Worm (Caenorhabditis elegans) whole organism, mixed stage, embryonic: ENCODE data around the gene C56A3.8.

Experiments used
- M03D4.4 ChIP-seq: sonication (generic microtip); optimal IDR thresholded peaks from 2 replicates; lab custom pipeline; 2017; ENCODE audit warnings: mild to moderate bottlenecking, missing genetic modification characterization, missing compliant biosample characterization
- bed-3 ChIP-seq: fragments of 200-800 bp; sonication (Bioruptor generic); optimal IDR thresholded peaks from 3 replicates; lab custom pipeline; 2018; ENCODE audit warnings: mild to moderate bottlenecking, missing genetic modification characterization, moderate library complexity, missing compliant biosample characterization
- blmp-1 ChIP-seq: fragments of 150-350 bp; optimal IDR thresholded peaks from 2 replicates; lab custom pipeline; 2014; ENCODE audit warnings: missing biosample characterization, missing genetic modification characterization
- ceh-39 ChIP-seq: fragments of 150-350 bp; optimal IDR thresholded peaks from 2 replicates; lab custom pipeline; 2014; ENCODE audit warnings: missing biosample characterization, missing genetic modification characterization
- ceh-43 ChIP-seq: fragments of 200-800 bp; sonication (Bioruptor generic); optimal IDR thresholded peaks from 2 replicates; lab custom pipeline; 2018; ENCODE audit warnings: mild to moderate bottlenecking, missing genetic modification characterization, moderate library complexity, missing compliant biosample characterization
- ceh-83 ChIP-seq: fragments of 200-800 bp; sonication (Bioruptor generic); optimal IDR thresholded peaks from 2 replicates; lab custom pipeline; 2018; ENCODE audit warnings: mild to moderate bottlenecking, missing genetic modification characterization, missing compliant biosample characterization
- ces-1 ChIP-seq: fragments of 150-350 bp; optimal IDR thresholded peaks from 2 replicates; lab custom pipeline; 2014; ENCODE audit warnings: missing biosample characterization, missing genetic modification reagents, missing genetic modification characterization
- cnd-1 ChIP-seq: fragments of 200-800 bp; sonication (Bioruptor generic); optimal IDR thresholded peaks from 2 replicates; lab custom pipeline; 2018; ENCODE audit warnings: mild to moderate bottlenecking, missing genetic modification characterization, missing compliant biosample characterization
- elt-3 ChIP-seq: fragments of 150-350 bp; optimal IDR thresholded peaks from 2 replicates; lab custom pipeline; 2014; ENCODE audit warnings: missing biosample characterization, missing genetic modification characterization
- flh-1 ChIP-seq: fragments of 200-800 bp; sonication (Bioruptor generic); optimal IDR thresholded peaks from 2 replicates; lab custom pipeline; 2018; ENCODE audit warnings: mild to moderate bottlenecking, missing genetic modification characterization, moderate library complexity, missing compliant biosample characterization
- ham-2 ChIP-seq: fragments of 200-800 bp; sonication (Bioruptor generic); optimal IDR thresholded peaks from 2 replicates; lab custom pipeline; 2018; ENCODE audit warnings: mild to moderate bottlenecking, missing genetic modification characterization, missing compliant biosample characterization
- hlh-1 ChIP-seq: fragments of 150-350 bp; optimal IDR thresholded peaks from 2 replicates; lab custom pipeline; 2014; ENCODE audit warnings: missing biosample characterization, missing genetic modification reagents, missing genetic modification characterization
- lin-13 ChIP-seq: fragments of 150-350 bp; optimal IDR thresholded peaks from 2 replicates; lab custom pipeline; 2014; ENCODE audit warnings: missing biosample characterization, missing genetic modification characterization
- lin-32 ChIP-seq: fragments of 200-800 bp; sonication (Bioruptor generic); optimal IDR thresholded peaks from 2 replicates; lab custom pipeline; 2018; ENCODE audit warnings: mild to moderate bottlenecking, missing genetic modification characterization, missing compliant biosample characterization
- lsy-2 ChIP-seq: fragments of 150-350 bp; optimal IDR thresholded peaks from 2 replicates; lab custom pipeline; 2014; ENCODE audit warnings: missing biosample characterization, missing genetic modification characterization
- mab-5 ChIP-seq: fragments of 150-350 bp; optimal IDR thresholded peaks from 2 replicates; lab custom pipeline; 2014; ENCODE audit warnings: missing biosample characterization, missing genetic modification characterization
- mep-1 ChIP-seq: fragments of 150-350 bp; optimal IDR thresholded peaks from 2 replicates; lab custom pipeline; 2017; ENCODE audit warnings: missing biosample characterization, missing genetic modification reagents, missing genetic modification characterization, inconsistent platforms
- mls-2 ChIP-seq: sonication (generic microtip); optimal IDR thresholded peaks from 2 replicates; lab custom pipeline; 2016; ENCODE audit warnings: mild to moderate bottlenecking, missing genetic modification characterization, moderate library complexity, missing compliant biosample characterization
- nhr-2 ChIP-seq: fragments of 150-350 bp; optimal IDR thresholded peaks from 2 replicates; lab custom pipeline; 2014; ENCODE audit warnings: missing biosample characterization, missing genetic modification characterization
- nhr-28 ChIP-seq: fragments of 150-350 bp; optimal IDR thresholded peaks from 2 replicates; lab custom pipeline; 2014; ENCODE audit warnings: missing biosample characterization, missing genetic modification characterization
- nhr-76 ChIP-seq: sonication (generic microtip); optimal IDR thresholded peaks from 2 replicates; lab custom pipeline; 2017; ENCODE audit warnings: missing biosample characterization, missing genetic modification characterization
- pha-4 ChIP-seq: fragments of 150-350 bp; optimal IDR thresholded peaks from 2 replicates; lab custom pipeline; 2018; ENCODE audit warnings: missing biosample characterization, missing genetic modification reagents, missing genetic modification characterization
- sem-2 ChIP-seq: fragments of 200-800 bp; sonication (Bioruptor generic); optimal IDR thresholded peaks from 2 replicates; lab custom pipeline; 2018; ENCODE audit warnings: mild to moderate bottlenecking, missing genetic modification characterization, missing compliant biosample characterization
- snpc-4 ChIP-seq: fragments of 150-350 bp; optimal IDR thresholded peaks from 2 replicates; lab custom pipeline; 2014; ENCODE audit warnings: missing biosample characterization, missing genetic modification characterization
- sptf-1 ChIP-seq: sonication (generic microtip); optimal IDR thresholded peaks from 2 replicates; lab custom pipeline; 2017; ENCODE audit warnings: mild to moderate bottlenecking, missing genetic modification characterization, moderate library complexity, missing compliant biosample characterization
- tbx-8 ChIP-seq: fragments of 200-800 bp; sonication (Bioruptor generic); optimal IDR thresholded peaks from 2 replicates; lab custom pipeline; 2018; ENCODE audit warnings: mild to moderate bottlenecking, missing genetic modification characterization, moderate library complexity, missing compliant biosample characterization
- unc-120 ChIP-seq: sonication (generic microtip); optimal IDR thresholded peaks from 2 replicates; lab custom pipeline; 2017; ENCODE audit warnings: missing genetic modification characterization, missing compliant biosample characterization; ENCODE audit not compliant: poor library complexity, severe bottlenecking
- unc-39 ChIP-seq: fragments of 150-350 bp; optimal IDR thresholded peaks from 2 replicates; lab custom pipeline; 2014; ENCODE audit warnings: missing biosample characterization, missing genetic modification characterization
- unc-62 ChIP-seq: fragments of 150-350 bp; optimal IDR thresholded peaks from 2 replicates; lab custom pipeline; 2014; ENCODE audit warnings: missing biosample characterization, missing genetic modification reagents, missing genetic modification characterization
- zip-8 ChIP-seq: fragments of 150-350 bp; optimal IDR thresholded peaks from 2 replicates; lab custom pipeline; 2014; ENCODE audit warnings: missing biosample characterization, missing genetic modification characterization
- ztf-11 ChIP-seq: fragments of 150-350 bp; optimal IDR thresholded peaks from 2 replicates; lab custom pipeline; 2014; ENCODE audit warnings: missing biosample characterization, missing genetic modification characterization

Gene C56A3.8

ce11 chrV:13565781-13566180, 5.7 kb downstream of the C56A3.8 start, which contains the start of gene slrp-1:
TSS of gene slrp-1 (plus strand) at chrV:13565863.
- TF ChIP-seq bed-3 (GFP tag; lab: Kevin White, UChicago) (no peak), M03D4.4 (no peak), sem-2 (GFP tag; lab: Kevin White, UChicago) (no peak)

- TF ChIP-seq ceh-43 (GFP tag; lab: Kevin White, UChicago): no peak
- TF ChIP-seq sem-2 (GFP tag; lab: Kevin White, UChicago): no peak
- TF ChIP-seq ztf-11 (tag; lab: Kevin White, UChicago): no peak
- no peak for TF ChIP-seq tbx-8 (GFP tag; lab: Kevin White, UChicago)
Measured at ce11 chrV:13566967-13567366, 6.9 kb downstream of the C56A3.8 start.

ce11 chrV:13568533-13568932, 8.5 kb downstream of the C56A3.8 start, which contains the start of the genes nuaf-1 and bir-2:
TSS of gene nuaf-1 (minus strand) at chrV:13568630.
TSS of gene bir-2 (plus strand) at chrV:13568850.
- TF ChIP-seq lsy-2 (tag; lab: Kevin White, UChicago) (peak; percentile 49), mep-1 (tag; lab: Kevin White, UChicago) (peak; percentile 27), nhr-2 (tag; lab: Kevin White, UChicago) (peak; percentile 19), bed-3 (GFP tag; lab: Kevin White, UChicago) (no peak)

DNA sequence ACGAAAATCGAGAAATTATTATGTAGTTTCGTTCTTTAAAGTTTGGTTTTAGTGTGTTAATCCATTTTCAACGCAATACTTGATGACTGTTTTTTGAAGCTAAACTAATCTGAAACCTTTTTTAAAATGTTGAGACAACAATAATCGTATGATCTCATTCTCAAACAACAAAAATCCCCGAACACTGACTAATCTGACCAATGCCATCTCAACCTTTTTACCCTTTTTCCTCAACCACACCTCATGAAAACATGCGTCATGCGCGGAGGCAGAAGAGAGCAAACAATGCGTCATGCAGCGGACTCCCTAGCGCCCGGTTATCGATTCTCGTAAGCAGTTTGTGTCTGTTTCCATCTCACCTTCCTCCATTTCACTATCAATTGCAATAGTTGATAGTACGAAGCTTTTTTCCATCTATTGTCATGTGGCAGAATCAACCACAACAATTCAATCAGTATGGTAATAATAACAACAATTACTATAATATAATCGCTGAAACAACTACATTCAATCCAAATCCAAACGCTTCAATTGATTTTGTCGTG, 11.7 kb downstream of the C56A3.8 start, which contains the start of gene C50B8.4:
Gene C50B8.4, plus strand, starts transcription at position 299 of the 545 bp plus-strand sequence.
- no peak for TF ChIP-seq ceh-83 (GFP tag; lab: Kevin White, UChicago)
- no peak for TF ChIP-seq hlh-1 (tag; lab: Kevin White, UChicago)
- no peak for TF ChIP-seq ham-2 (GFP tag; lab: Kevin White, UChicago)
- TF ChIP-seq lin-32 (GFP tag; lab: Kevin White, UChicago): no peak
- TF ChIP-seq cnd-1 (tag; lab: Kevin White, UChicago): no peak
- TF ChIP-seq lsy-2 (tag; lab: Kevin White, UChicago): no peak
- no peak for TF ChIP-seq tbx-8 (GFP tag; lab: Kevin White, UChicago)
- TF ChIP-seq lin-13 (tag; lab: Kevin White, UChicago): no peak
- no peak for TF ChIP-seq snpc-4
- no peak for TF ChIP-seq pha-4 (tag; lab: Kevin White, UChicago)
- no peak for TF ChIP-seq elt-3
- no peak for TF ChIP-seq M03D4.4
- no peak for TF ChIP-seq mep-1 (tag; lab: Kevin White, UChicago)
- TF ChIP-seq unc-120 (tag; lab: Kevin White, UChicago): no peak
- TF ChIP-seq nhr-28 (tag; lab: Kevin White, UChicago): no peak
- TF ChIP-seq ztf-11 (tag; lab: Kevin White, UChicago): no peak
- no peak for TF ChIP-seq unc-62 (GFP tag; lab: Kevin White, UChicago)
- TF ChIP-seq ceh-39 (tag; lab: Kevin White, UChicago): no peak
- no peak for TF ChIP-seq zip-8 (tag; lab: Kevin White, UChicago)

- TF ChIP-seq pha-4 (tag; lab: Kevin White, UChicago) (peak; percentile 94), ceh-83 (GFP tag; lab: Kevin White, UChicago) (no peak), mls-2 (tag; lab: Kevin White, UChicago) (no peak)
Measured at ce11 chrV:13575866-13576265, 15.8 kb downstream of the C56A3.8 start.

ce11 chrV:13576828-13577227, 16.8 kb downstream of the C56A3.8 start:
- TF ChIP-seq tbx-8 (GFP tag; lab: Kevin White, UChicago) (no peak), ham-2 (GFP tag; lab: Kevin White, UChicago) (no peak), elt-3 (no peak), lin-32 (GFP tag; lab: Kevin White, UChicago) (no peak), mls-2 (tag; lab: Kevin White, UChicago) (no peak), nhr-76 (tag; lab: Kevin White, UChicago) (no peak), bed-3 (GFP tag; lab: Kevin White, UChicago) (no peak), flh-1 (GFP tag; lab: Kevin White, UChicago) (no peak), ceh-39 (tag; lab: Kevin White, UChicago) (no peak)

DNA sequence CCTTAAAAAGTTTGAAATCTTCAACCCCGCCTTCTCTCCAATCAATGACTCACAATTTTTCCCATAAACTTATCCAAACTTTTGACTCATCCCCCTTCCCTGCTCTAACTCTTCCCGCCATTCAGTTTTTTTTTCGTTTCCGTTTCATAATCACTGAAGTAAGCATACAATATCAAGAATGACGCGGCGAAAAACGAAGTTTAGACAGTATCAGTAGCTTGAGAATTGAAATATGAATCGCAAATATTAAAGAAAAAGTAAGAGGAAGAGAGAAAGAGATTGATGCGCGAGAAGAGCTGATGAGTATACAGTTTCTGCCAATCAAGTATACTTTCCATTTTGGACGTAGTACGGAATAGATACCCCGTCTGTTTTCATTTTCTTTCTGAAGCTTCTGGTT, 17.4 kb downstream of the C56A3.8 start:
- TF ChIP-seq ces-1 (no peak), mab-5 (tag; lab: Kevin White, UChicago) (no peak), bed-3 (GFP tag; lab: Kevin White, UChicago) (no peak), ceh-83 (GFP tag; lab: Kevin White, UChicago) (no peak), pha-4 (tag; lab: Kevin White, UChicago) (no peak), blmp-1 (no peak), unc-39 (no peak), lin-13 (tag; lab: Kevin White, UChicago) (no peak), mls-2 (tag; lab: Kevin White, UChicago) (no peak), sptf-1 (tag; lab: Kevin White, UChicago) (no peak), cnd-1 (tag; lab: Kevin White, UChicago) (no peak), tbx-8 (GFP tag; lab: Kevin White, UChicago) (no peak)
